Worm (Caenorhabditis elegans): ENCODE results near the gene Y67D8B.1.
A peak's percentile ranks its signal among the peaks of the same experiment; 100 is the strongest.
"Not testable (repeated sequence)": the region's sequence is repeated elsewhere in the genome, so short reads cannot be mapped to it uniquely, and the experiment has no call there.

The Y67D8B.1 gene

ce11 chrIV:3172510-3172909, at the start of gene Y67D8B.1:
Gene Y67D8B.1 (minus strand): TSS chrIV:3172610.
- not testable (repeated sequence) for TF ChIP-seq dao-5, him-1, W03F9.2 (tag; optimal IDR thresholded peaks at IDR 0.05)

ce11 chrIV:3222140-3222539, 49.7 kb upstream of the Y67D8B.1 start, which contains the start of gene Y67D8A.2:
Gene Y67D8A.2 (plus strand): TSS chrIV:3222440.
- TF ChIP-seq W03F9.2 (tag; optimal IDR thresholded peaks at IDR 0.05) = no peak
- TF ChIP-seq him-1 (tag; optimal IDR thresholded peaks at IDR 0.05) = no peak
- TF ChIP-seq dao-5 (tag; optimal IDR thresholded peaks at IDR 0.05) = no peak

ce11 chrIV:3221158-3221557, 48.7 kb upstream of the Y67D8B.1 start:
- TF ChIP-seq him-1 (tag; optimal IDR thresholded peaks at IDR 0.05) (no peak), W03F9.2 (tag; optimal IDR thresholded peaks at IDR 0.05) (no peak), dao-5 (tag; optimal IDR thresholded peaks at IDR 0.05) (no peak)

ce11 chrIV:3213426-3213825, 41.0 kb upstream of the Y67D8B.1 start, which contains the start of gene slmp-1:
Gene slmp-1 (plus strand): TSS chrIV:3213760.
- TF ChIP-seq W03F9.2 (tag; optimal IDR thresholded peaks at IDR 0.05) (peak; percentile 58), him-1 (tag; optimal IDR thresholded peaks at IDR 0.05) (no peak)

ce11 chrIV:3211929-3212328, 39.5 kb upstream of the Y67D8B.1 start:
- TF ChIP-seq him-1 (tag; optimal IDR thresholded peaks at IDR 0.05) (no peak), W03F9.2 (tag; optimal IDR thresholded peaks at IDR 0.05) (no peak), dao-5 (tag; optimal IDR thresholded peaks at IDR 0.05) (no peak)

ce11 chrIV:3202111-3202510, 29.7 kb upstream of the Y67D8B.1 start, which contains the start of the genes Y67D8B.3 and Y67D8B.5:
Gene Y67D8B.3 (minus strand): TSS chrIV:3202211.
Gene Y67D8B.5 (plus strand): TSS chrIV:3202343.
- no peak for TF ChIP-seq W03F9.2 (tag; optimal IDR thresholded peaks at IDR 0.05)
- no peak for TF ChIP-seq him-1 (tag; optimal IDR thresholded peaks at IDR 0.05)

ce11 chrIV:3199041-3199440, 26.6 kb upstream of the Y67D8B.1 start:
- no peak for TF ChIP-seq him-1 (tag; optimal IDR thresholded peaks at IDR 0.05)

ce11 chrIV:3196367-3196766, 24.0 kb upstream of the Y67D8B.1 start:
- TF ChIP-seq him-1 (tag; optimal IDR thresholded peaks at IDR 0.05) (no peak), dao-5 (tag; optimal IDR thresholded peaks at IDR 0.05) (no peak), W03F9.2 (tag; optimal IDR thresholded peaks at IDR 0.05) (no peak)

ce11 chrIV:3191466-3191865, 19.1 kb upstream of the Y67D8B.1 start, which contains the start of gene Y67D8B.2:
Gene Y67D8B.2 (minus strand): TSS chrIV:3191566.
- TF ChIP-seq him-1 (tag; optimal IDR thresholded peaks at IDR 0.05) = no peak
- no peak for TF ChIP-seq dao-5 (tag; optimal IDR thresholded peaks at IDR 0.05)
- TF ChIP-seq W03F9.2 (tag; optimal IDR thresholded peaks at IDR 0.05) = no peak

ce11 chrIV:3182920-3183319, 10.5 kb upstream of the Y67D8B.1 start:
- TF ChIP-seq dao-5 (tag; optimal IDR thresholded peaks at IDR 0.05) (no peak), him-1 (tag; optimal IDR thresholded peaks at IDR 0.05) (no peak), W03F9.2 (tag; optimal IDR thresholded peaks at IDR 0.05) (no peak)

ce11 chrIV:3176067-3176758, 3.8 kb upstream of the Y67D8B.1 start, which contains the start of gene nlp-81:
Gene nlp-81 (minus strand): TSS chrIV:3176117.
- TF ChIP-seq dao-5 (tag; optimal IDR thresholded peaks at IDR 0.05) (no peak), W03F9.2 (tag; optimal IDR thresholded peaks at IDR 0.05) (no peak), him-1 (tag; optimal IDR thresholded peaks at IDR 0.05) (no peak)

ce11 chrIV:3168656-3169216, 3.7 kb downstream of the Y67D8B.1 start:
- no peak for TF ChIP-seq dao-5 (tag; optimal IDR thresholded peaks at IDR 0.05)
- no peak for TF ChIP-seq him-1 (tag; optimal IDR thresholded peaks at IDR 0.05)
- no peak for TF ChIP-seq W03F9.2 (tag; optimal IDR thresholded peaks at IDR 0.05)

ce11 chrIV:3166896-3167295, 5.5 kb downstream of the Y67D8B.1 start:
- TF ChIP-seq W03F9.2 (tag; optimal IDR thresholded peaks at IDR 0.05) (no peak), him-1 (tag; optimal IDR thresholded peaks at IDR 0.05) (no peak), dao-5 (tag; optimal IDR thresholded peaks at IDR 0.05) (no peak)

- TF ChIP-seq W03F9.2 (tag; optimal IDR thresholded peaks at IDR 0.05) = no peak
These were observed 7.0 kb downstream of the Y67D8B.1 start for ce11 chrIV:3165365-3165764.

ce11 chrIV:3163562-3163961, 8.8 kb downstream of the Y67D8B.1 start:
- TF ChIP-seq W03F9.2 (tag; optimal IDR thresholded peaks at IDR 0.05) = no peak
- TF ChIP-seq dao-5 (tag; optimal IDR thresholded peaks at IDR 0.05) = no peak
- peak; percentile 15 for TF ChIP-seq him-1 (tag; optimal IDR thresholded peaks at IDR 0.05)

All from whole organism, L4/young adult.